Fruit fly (Drosophila melanogaster) whole organism, prepupa: ENCODE data around the gene CG11085.

ENCODE experiments used
- CG10631 ChIP-seq: fragments of 200-800 bp; sonication (Bioruptor generic); optimal IDR thresholded peaks from 2 replicates; lab custom pipeline; 2016; ENCODE audit warnings: missing biosample characterization, missing genetic modification characterization
- CG11294 ChIP-seq: fragments of 200-800 bp; sonication (Bioruptor generic); IDR thresholded peaks from 2 replicates; pipeline ENCODE4 v1.3.6; 2022; ENCODE audit warnings: missing biosample characterization, missing genetic modification characterization
- CG11902 ChIP-seq: fragments of 200-800 bp; sonication (Bioruptor generic); optimal IDR thresholded peaks from 3 replicates; lab custom pipeline; 2016; ENCODE audit warnings: missing biosample characterization, missing genetic modification characterization
- CG15336 ChIP-seq: fragments of 200-800 bp; sonication (Bioruptor generic); IDR thresholded peaks from 2 replicates; pipeline ENCODE4 v1.3.6; 2022; ENCODE audit warnings: missing biosample characterization, missing genetic modification characterization
- CG16779 ChIP-seq: fragments of 200-800 bp; sonication (Bioruptor generic); optimal IDR thresholded peaks from 3 replicates; lab custom pipeline; 2017; ENCODE audit warnings: missing biosample characterization, mild to moderate bottlenecking, missing genetic modification characterization
- CG3032 ChIP-seq: fragments of 200-800 bp; optimal IDR thresholded peaks from 2 replicates; lab custom pipeline; 2019; ENCODE audit warnings: missing biosample characterization, mild to moderate bottlenecking, missing genetic modification characterization, moderate library complexity
- CG32006 ChIP-seq: fragments of 200-800 bp; sonication (Bioruptor generic); optimal IDR thresholded peaks from 3 replicates; lab custom pipeline; 2017; ENCODE audit warnings: missing biosample characterization, mild to moderate bottlenecking, missing genetic modification characterization
- CG34406 ChIP-seq: fragments of 200-800 bp; sonication (Bioruptor generic); optimal IDR thresholded peaks from 3 replicates; lab custom pipeline; 2016; ENCODE audit warnings: missing biosample characterization, missing genetic modification characterization
- CG6163 ChIP-seq: fragments of 200-800 bp; sonication (Bioruptor generic); IDR thresholded peaks from 3 replicates; pipeline ENCODE4 v1.3.6; 2022; ENCODE audit warnings: missing biosample characterization, missing genetic modification characterization
- CG6808 ChIP-seq: fragments of 200-800 bp; sonication (Bioruptor generic); optimal IDR thresholded peaks from 3 replicates; lab custom pipeline; 2017; ENCODE audit warnings: missing biosample characterization, missing genetic modification characterization, mild to moderate bottlenecking, moderate library complexity, missing genetic modification reagents
- CG6854 ChIP-seq: fragments of 200-800 bp; sonication (Bioruptor generic); optimal IDR thresholded peaks from 2 replicates; lab custom pipeline; 2017; ENCODE audit warnings: missing biosample characterization, mild to moderate bottlenecking, missing genetic modification characterization
- CG8119 ChIP-seq: fragments of 200-800 bp; sonication (Bioruptor generic); IDR thresholded peaks from 3 replicates; pipeline ENCODE4 v1.3.6; 2022; ENCODE audit warnings: missing biosample characterization, missing genetic modification characterization
- CG8632 ChIP-seq: fragments of 200-800 bp; sonication (Bioruptor generic); optimal IDR thresholded peaks from 3 replicates; lab custom pipeline; 2016; ENCODE audit warnings: missing biosample characterization, missing genetic modification characterization
- CG9139 ChIP-seq: fragments of 200-800 bp; sonication (Bioruptor generic); optimal IDR thresholded peaks from 3 replicates; lab custom pipeline; 2017; ENCODE audit warnings: missing biosample characterization, mild to moderate bottlenecking, missing genetic modification characterization
- Eip75B ChIP-seq: fragments of 200-800 bp; sonication (Bioruptor generic); optimal IDR thresholded peaks from 3 replicates; lab custom pipeline; 2016; ENCODE audit warnings: missing biosample characterization, missing genetic modification characterization
- Ets96B ChIP-seq: fragments of 200-800 bp; optimal IDR thresholded peaks from 2 replicates; lab custom pipeline; 2019; ENCODE audit warnings: missing biosample characterization, mild to moderate bottlenecking, missing genetic modification characterization, moderate library complexity
- Gug ChIP-seq: fragments of 200-800 bp; sonication (Bioruptor generic); IDR thresholded peaks from 2 replicates; pipeline ENCODE4 v1.3.6; 2022; ENCODE audit warnings: missing biosample characterization, missing genetic modification characterization
- Hr38 ChIP-seq: sonication (Bioruptor generic); optimal IDR thresholded peaks from 2 replicates; lab custom pipeline; 2016; ENCODE audit warnings: missing biosample characterization, missing genetic modification characterization
- Lpt ChIP-seq: fragments of 200-800 bp; sonication (Bioruptor generic); optimal IDR thresholded peaks from 3 replicates; lab custom pipeline; 2016; ENCODE audit warnings: missing biosample characterization, missing genetic modification characterization
- OdsH ChIP-seq: fragments of 200-800 bp; sonication (Bioruptor generic); optimal IDR thresholded peaks from 3 replicates; lab custom pipeline; 2016; ENCODE audit warnings: missing biosample characterization, missing genetic modification characterization
- Sox14 ChIP-seq: fragments of 200-800 bp; sonication (Bioruptor generic); optimal IDR thresholded peaks from 3 replicates; lab custom pipeline; 2016; ENCODE audit warnings: missing biosample characterization, missing genetic modification characterization
- Sox15 ChIP-seq: fragments of 200-800 bp; sonication (Bioruptor generic); optimal IDR thresholded peaks from 3 replicates; lab custom pipeline; 2016; ENCODE audit warnings: missing biosample characterization, missing genetic modification characterization
- acj6 ChIP-seq: fragments of 200-800 bp; sonication (Bioruptor generic); optimal IDR thresholded peaks from 3 replicates; lab custom pipeline; 2016; ENCODE audit warnings: missing biosample characterization, missing genetic modification characterization
- cyc ChIP-seq: fragments of 200-800 bp; sonication (Bioruptor generic); optimal IDR thresholded peaks from 3 replicates; lab custom pipeline; 2016; ENCODE audit warnings: missing biosample characterization, missing genetic modification characterization
- dac ChIP-seq: fragments of 200-800 bp; sonication (Bioruptor generic); optimal IDR thresholded peaks from 2 replicates; lab custom pipeline; 2017; ENCODE audit warnings: missing biosample characterization, mild to moderate bottlenecking, missing genetic modification characterization
- dsx ChIP-seq: fragments of 200-800 bp; optimal IDR thresholded peaks from 3 replicates; lab custom pipeline; 2019; ENCODE audit warnings: missing biosample characterization, mild to moderate bottlenecking, missing genetic modification characterization, moderate library complexity; ENCODE audit not compliant: poor library complexity, severe bottlenecking
- esn ChIP-seq: fragments of 200-800 bp; sonication (Bioruptor generic); optimal IDR thresholded peaks from 2 replicates; lab custom pipeline; 2016; ENCODE audit warnings: missing biosample characterization, mild to moderate bottlenecking, missing genetic modification characterization, moderate library complexity
- fd59A ChIP-seq: fragments of 200-800 bp; sonication (Bioruptor generic); optimal IDR thresholded peaks from 2 replicates; lab custom pipeline; 2017; ENCODE audit warnings: missing biosample characterization, mild to moderate bottlenecking, missing genetic modification characterization, missing genetic modification reagents
- fd85E ChIP-seq: fragments of 200-800 bp; sonication (Bioruptor generic); optimal IDR thresholded peaks from 3 replicates; lab custom pipeline; 2016; ENCODE audit warnings: missing biosample characterization, missing genetic modification characterization
- fkh ChIP-seq: fragments of 200-800 bp; sonication (Bioruptor generic); optimal IDR thresholded peaks from 3 replicates; lab custom pipeline; 2017; ENCODE audit warnings: missing biosample characterization, mild to moderate bottlenecking, missing genetic modification characterization, moderate library complexity
- salr ChIP-seq, 2 experiments: fragments of 200-800 bp; sonication (Bioruptor generic); optimal IDR thresholded peaks; 3 replicates each; lab custom pipeline; 2016 to 2018; ENCODE audit warnings: missing biosample characterization in 2 of 2, missing genetic modification characterization in 2 of 2, mild to moderate bottlenecking in 1 of 2
- svp ChIP-seq: fragments of 200-800 bp; sonication (Bioruptor generic); peaks from one replicate; lab custom pipeline; 2016; ENCODE audit warnings: missing biosample characterization, missing genetic modification characterization
- vri ChIP-seq: fragments of 200-800 bp; sonication (Bioruptor generic); optimal IDR thresholded peaks from 3 replicates; lab custom pipeline; 2016; ENCODE audit warnings: missing biosample characterization, mild to moderate bottlenecking, missing genetic modification characterization

Gene CG11085

DNA sequence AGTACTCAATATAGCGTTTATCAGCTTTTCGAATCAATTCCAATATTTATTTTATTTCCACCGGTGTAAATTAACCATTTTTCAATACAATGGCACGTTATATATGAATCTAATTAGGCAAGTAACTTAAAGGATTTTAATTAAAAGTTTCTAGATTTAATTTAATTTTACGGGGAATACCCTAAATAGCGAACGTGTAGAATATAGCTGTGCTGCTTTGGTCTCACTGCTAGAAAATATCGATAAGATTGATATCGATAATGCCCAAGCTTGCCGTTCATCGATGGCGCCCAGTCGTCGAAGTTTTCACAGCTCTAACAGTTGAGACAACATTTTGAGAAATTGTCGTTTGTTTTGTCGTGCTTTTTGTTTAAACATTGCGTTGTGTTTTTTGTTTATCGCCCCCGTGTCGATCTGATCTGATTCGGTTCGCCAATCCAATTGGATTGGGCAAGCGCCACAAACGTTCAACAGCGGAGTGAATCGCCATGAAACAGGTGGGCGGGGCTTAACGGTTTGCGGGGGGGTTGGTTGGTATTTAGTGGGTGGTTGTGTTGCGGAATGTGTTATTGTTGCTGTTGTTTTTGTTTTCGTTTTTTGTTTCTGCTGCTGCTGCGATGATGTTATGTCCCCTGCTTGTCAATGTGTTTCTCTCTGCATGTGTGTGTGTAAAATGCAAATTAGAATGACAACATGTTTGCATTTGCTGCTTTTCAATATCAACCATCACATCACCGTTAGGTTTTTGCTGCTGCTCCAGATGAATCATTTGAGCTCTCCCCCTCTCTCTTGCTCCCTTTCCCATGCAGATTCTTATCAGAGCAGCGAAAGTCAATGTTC lies 15.4 kb downstream of the CG11085 start, which contains the start of gene Tomosyn (continued):
- TF ChIP-seq Gug (no peak), svp (GFP tag; lab: Kevin White, UChicago) (peak; percentile 76), CG16779 (tag; lab: Kevin White, UChicago) (no peak), Sox15 (GFP tag; lab: Kevin White, UChicago) (no peak), fkh (no peak), CG6808 (no peak), OdsH (peak; percentile 23), Eip75B (peak; percentile 11), acj6 (GFP tag; lab: Kevin White, UChicago) (peak; percentile 19), Sox14 (GFP tag; lab: Kevin White, UChicago) (no peak), CG15336 (GFP tag; lab: Robert Waterston, UW) (no peak), CG32006 (GFP tag; lab: Kevin White, UChicago) (no peak), CG10631 (GFP tag; lab: Kevin White, UChicago) (peak; percentile 35), CG6163 (no peak), CG9139 (no peak), CG6854 (GFP tag; lab: Kevin White, UChicago) (peak; percentile 51)
- TF ChIP-seq, all 60 proteins: peak for 16

- TF ChIP-seq CG6854 (GFP tag; lab: Kevin White, UChicago), result no peak
- peak; percentile 60 for TF ChIP-seq vri (GFP tag; lab: Kevin White, UChicago)
- peak; percentile 52 for TF ChIP-seq svp (GFP tag; lab: Kevin White, UChicago)
These were observed 16.0 kb downstream of the CG11085 start for dm6 chrX:12632157-12632422.

- TF ChIP-seq fd85E (GFP tag; lab: Kevin White, UChicago), result no peak
- no peak for TF ChIP-seq CG6163
- TF ChIP-seq CG11902 (GFP tag; lab: Kevin White, UChicago), result no peak
- TF ChIP-seq svp (GFP tag; lab: Kevin White, UChicago), result no peak
- no peak for TF ChIP-seq Ets96B (tag; lab: Kevin White, UChicago)
- TF ChIP-seq CG8119 (GFP tag; lab: Robert Waterston, UW), result no peak
These were observed 17.1 kb downstream of the CG11085 start for dm6 chrX:12633204-12633603.

DNA sequence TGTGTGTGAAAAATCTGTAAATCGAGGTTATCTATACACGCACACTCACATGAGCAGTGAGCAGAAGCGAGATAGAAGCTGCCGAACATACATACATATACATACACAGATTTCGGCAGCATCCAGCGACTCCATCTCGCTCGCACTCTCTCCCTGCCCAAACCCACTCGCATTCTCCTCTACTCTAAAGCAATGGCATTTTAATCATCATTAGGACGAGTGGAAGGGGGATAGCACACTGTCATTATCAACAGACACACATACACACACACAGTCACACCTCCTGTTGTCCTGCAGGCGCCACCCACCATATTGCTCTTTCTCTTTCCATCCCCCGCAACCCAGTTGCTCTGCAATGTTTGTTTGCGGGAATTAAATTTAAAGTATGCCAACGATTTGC lies 17.9 kb downstream of the CG11085 start:
- TF ChIP-seq CG6163, result no peak

- no peak for TF ChIP-seq fd59A (GFP tag; lab: Kevin White, UChicago)
- no peak for TF ChIP-seq CG32006 (GFP tag; lab: Kevin White, UChicago)
- TF ChIP-seq CG34406, result no peak
- TF ChIP-seq CG8632 (GFP tag; lab: Kevin White, UChicago), result no peak
- no peak for TF ChIP-seq CG6854 (GFP tag; lab: Kevin White, UChicago)
- no peak for TF ChIP-seq Lpt (GFP tag; lab: Kevin White, UChicago)
- TF ChIP-seq Sox14 (GFP tag; lab: Kevin White, UChicago), result no peak
- no peak for TF ChIP-seq CG11294
- TF ChIP-seq CG9139, result no peak
- TF ChIP-seq Hr38 (GFP tag; lab: Kevin White, UChicago), result no peak
- TF ChIP-seq CG3032 (tag; lab: Kevin White, UChicago), result no peak
- no peak for TF ChIP-seq CG15336 (GFP tag; lab: Robert Waterston, UW)
These were observed 29.2 kb downstream of the CG11085 start for dm6 chrX:12645361-12645760.

DNA sequence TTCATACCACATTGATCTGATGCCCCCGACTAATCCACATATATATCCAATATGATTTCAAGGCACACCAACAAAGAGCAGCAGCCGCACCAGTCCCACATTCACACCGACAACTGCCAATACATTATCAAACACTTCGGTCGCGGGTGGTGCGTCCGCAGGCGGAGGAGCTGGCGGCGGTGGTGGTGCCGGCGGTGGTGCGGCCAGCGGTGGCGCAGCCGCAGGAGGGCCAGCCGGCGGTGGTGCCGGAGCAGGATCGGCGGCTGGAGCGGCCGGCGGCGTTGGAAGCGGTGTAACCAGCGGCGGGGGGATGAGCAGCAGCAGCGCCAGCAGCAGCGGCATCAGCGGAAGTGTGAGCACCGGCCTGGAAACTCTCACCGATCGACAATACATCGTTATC lies 35.5 kb downstream of the CG11085 start:
- TF ChIP-seq salr (GFP tag; optimal IDR thresholded peaks at IDR 0.05; lab: Kevin White, UChicago) (no peak), dac (GFP tag; lab: Kevin White, UChicago) (no peak), esn (GFP tag; lab: Kevin White, UChicago) (no peak), Sox15 (GFP tag; lab: Kevin White, UChicago) (no peak), cyc (GFP tag; lab: Kevin White, UChicago) (no peak), CG6163 (0 out of 3 replicates have a peak, but pooled peaks have one; percentile 11), dsx (GFP tag; lab: Kevin White, UChicago) (no peak)
